Fruit fly (Drosophila melanogaster): Measurements from ENCODE around the gene CG5418.

Gene CG5418

DNA sequence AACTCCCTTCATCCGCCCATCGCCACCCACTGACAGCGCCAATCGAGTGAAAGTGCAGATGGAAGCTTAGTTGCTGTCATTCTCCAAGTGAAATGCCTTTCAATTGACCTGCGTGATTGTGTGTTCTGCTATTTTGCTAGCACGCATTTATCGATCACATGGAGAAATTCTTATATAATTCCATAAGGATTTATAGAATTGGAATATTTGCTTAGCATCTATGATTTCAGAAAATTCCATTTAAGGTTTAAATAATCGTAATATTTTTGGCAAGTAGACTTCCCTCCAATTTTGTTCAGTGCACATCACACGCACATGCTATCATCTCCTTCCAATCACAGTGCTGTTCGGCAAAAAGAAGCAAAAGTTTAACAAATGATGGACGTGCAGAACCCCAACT is 39.1 kb downstream of the CG5418 start:
- no peak for TF ChIP-seq Dif (GFP tag; optimal IDR thresholded peaks at IDR 0.05; ENCODE audit: partially characterized antibody)

DNA sequence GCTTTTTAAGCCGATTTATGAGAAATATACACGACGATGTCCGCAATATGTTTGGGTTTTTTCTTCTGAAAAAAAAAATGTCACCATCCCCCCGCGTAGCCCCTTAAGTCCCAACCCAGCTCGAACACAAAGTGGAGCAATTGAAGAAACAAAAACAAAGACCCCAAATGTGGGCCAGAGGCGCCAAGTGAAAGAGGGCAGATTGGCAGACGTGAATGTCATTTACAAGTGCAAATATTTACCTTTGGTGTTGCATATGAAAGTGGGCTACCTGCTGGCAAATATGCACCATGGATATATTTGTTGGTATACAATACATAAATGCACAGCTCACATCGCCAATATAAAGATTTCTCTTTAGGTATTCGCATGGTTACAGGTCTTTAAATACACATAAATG is 42.4 kb downstream of the CG5418 start:
- TF ChIP-seq jim (GFP tag; optimal IDR thresholded peaks at IDR 0.05) (no peak), N (GFP tag; optimal IDR thresholded peaks at IDR 0.05) (no peak), GATAd (GFP tag; optimal IDR thresholded peaks at IDR 0.05) (no peak), Sp1 (GFP tag; optimal IDR thresholded peaks at IDR 0.05) (no peak), h (GFP tag; optimal IDR thresholded peaks at IDR 0.05) (no peak), CG9705 (GFP tag; optimal IDR thresholded peaks at IDR 0.05) (no peak), br (GFP tag; optimal IDR thresholded peaks at IDR 0.05) (no peak), sage (GFP tag; optimal IDR thresholded peaks at IDR 0.05) (no peak)

DNA sequence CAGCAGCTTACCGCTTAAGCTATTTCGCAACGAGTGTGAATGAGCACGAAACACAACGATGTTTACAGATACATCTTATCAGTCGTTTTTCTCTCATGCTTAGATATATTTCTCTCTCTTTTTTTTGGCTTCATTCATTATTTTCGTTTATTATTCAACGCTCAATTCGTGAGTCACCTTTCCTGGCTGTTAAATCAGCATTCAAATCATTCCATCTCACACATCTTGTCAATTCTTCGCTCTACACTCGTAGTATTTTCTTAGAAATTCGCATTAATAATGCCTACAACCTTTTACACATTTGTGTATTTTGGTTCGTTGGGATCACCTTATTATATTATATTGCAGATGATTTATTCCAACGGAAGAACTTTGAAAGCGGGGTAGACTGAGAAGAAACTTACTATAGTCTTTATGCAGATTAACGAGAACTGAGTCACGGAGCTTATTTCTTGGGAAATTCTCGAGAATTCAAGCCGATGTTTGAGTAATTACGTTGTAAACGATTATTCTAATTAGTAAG is 48.4 kb downstream of the CG5418 start:
- no peak for TF ChIP-seq lola (GFP tag; optimal IDR thresholded peaks at IDR 0.05)
- TF ChIP-seq ey (GFP tag; optimal IDR thresholded peaks at IDR 0.05) = no peak
- no peak for TF ChIP-seq dl (GFP tag; optimal IDR thresholded peaks at IDR 0.05; ENCODE audit: insufficient read depth in 1 of 2, partially characterized antibody in 2 of 2)
- TF ChIP-seq sage (GFP tag; optimal IDR thresholded peaks at IDR 0.05) = no peak
- TF ChIP-seq Vsx2 (GFP tag; optimal IDR thresholded peaks at IDR 0.05; ENCODE audit: partially characterized antibody) = no peak
- no peak for TF ChIP-seq Myc (optimal IDR thresholded peaks at IDR 0.05)
